Fruit fly (Drosophila melanogaster) whole organism, prepupa: ENCODE data around the gene CG16721.

Source experiments
- CG10631 ChIP-seq: fragments of 200-800 bp; sonication (Bioruptor generic); optimal IDR thresholded peaks from 2 replicates; lab custom pipeline; 2016; ENCODE audit warnings: missing biosample characterization, missing genetic modification characterization
- CG11762 ChIP-seq: fragments of 200-800 bp; sonication (Bioruptor generic); optimal IDR thresholded peaks from 3 replicates; lab custom pipeline; 2016; ENCODE audit warnings: missing biosample characterization, missing genetic modification characterization; ENCODE audit not compliant: insufficient read depth
- CG11902 ChIP-seq: fragments of 200-800 bp; sonication (Bioruptor generic); optimal IDR thresholded peaks from 3 replicates; lab custom pipeline; 2016; ENCODE audit warnings: missing biosample characterization, missing genetic modification characterization
- CG1621 ChIP-seq: fragments of 200-800 bp; sonication (Bioruptor generic); optimal IDR thresholded peaks from 3 replicates; lab custom pipeline; 2018; ENCODE audit warnings: missing biosample characterization, mild to moderate bottlenecking, missing genetic modification characterization
- CG3032 ChIP-seq: fragments of 200-800 bp; optimal IDR thresholded peaks from 2 replicates; lab custom pipeline; 2019; ENCODE audit warnings: missing biosample characterization, mild to moderate bottlenecking, missing genetic modification characterization, moderate library complexity
- CG32006 ChIP-seq: fragments of 200-800 bp; sonication (Bioruptor generic); optimal IDR thresholded peaks from 3 replicates; lab custom pipeline; 2017; ENCODE audit warnings: missing biosample characterization, mild to moderate bottlenecking, missing genetic modification characterization
- CG4318 ChIP-seq: fragments of 200-800 bp; sonication (Bioruptor generic); optimal IDR thresholded peaks from 3 replicates; lab custom pipeline; 2017; ENCODE audit warnings: missing biosample characterization, mild to moderate bottlenecking, missing genetic modification characterization
- CG6163 ChIP-seq: fragments of 200-800 bp; sonication (Bioruptor generic); IDR thresholded peaks from 3 replicates; pipeline ENCODE4 v1.3.6; 2022; ENCODE audit warnings: missing biosample characterization, missing genetic modification characterization
- CG6854 ChIP-seq: fragments of 200-800 bp; sonication (Bioruptor generic); optimal IDR thresholded peaks from 2 replicates; lab custom pipeline; 2017; ENCODE audit warnings: missing biosample characterization, mild to moderate bottlenecking, missing genetic modification characterization
- CG7368 ChIP-seq: fragments of 200-800 bp; sonication (Bioruptor generic); optimal IDR thresholded peaks from 3 replicates; lab custom pipeline; 2016; ENCODE audit warnings: missing biosample characterization, missing genetic modification characterization
- CG8319 ChIP-seq: fragments of 200-800 bp; sonication (Bioruptor generic); optimal IDR thresholded peaks from 3 replicates; lab custom pipeline; 2016; ENCODE audit warnings: missing biosample characterization, missing genetic modification characterization
- CG8632 ChIP-seq: fragments of 200-800 bp; sonication (Bioruptor generic); optimal IDR thresholded peaks from 3 replicates; lab custom pipeline; 2016; ENCODE audit warnings: missing biosample characterization, missing genetic modification characterization
- CG9139 ChIP-seq: fragments of 200-800 bp; sonication (Bioruptor generic); optimal IDR thresholded peaks from 3 replicates; lab custom pipeline; 2017; ENCODE audit warnings: missing biosample characterization, mild to moderate bottlenecking, missing genetic modification characterization
- Eip75B ChIP-seq: fragments of 200-800 bp; sonication (Bioruptor generic); optimal IDR thresholded peaks from 3 replicates; lab custom pipeline; 2016; ENCODE audit warnings: missing biosample characterization, missing genetic modification characterization
- Eip78C ChIP-seq: fragments of 200-800 bp; sonication (Bioruptor generic); peaks from one replicate; lab custom pipeline; 2016; ENCODE audit warnings: missing biosample characterization, missing genetic modification characterization
- Eip93F ChIP-seq: fragments of 200-800 bp; sonication (Bioruptor generic); optimal IDR thresholded peaks from 2 replicates; lab custom pipeline; 2016; ENCODE audit warnings: missing biosample characterization, mild to moderate bottlenecking, missing genetic modification characterization
- Ets96B ChIP-seq: fragments of 200-800 bp; optimal IDR thresholded peaks from 2 replicates; lab custom pipeline; 2019; ENCODE audit warnings: missing biosample characterization, mild to moderate bottlenecking, missing genetic modification characterization, moderate library complexity
- Gug ChIP-seq: fragments of 200-800 bp; sonication (Bioruptor generic); IDR thresholded peaks from 2 replicates; pipeline ENCODE4 v1.3.6; 2022; ENCODE audit warnings: missing biosample characterization, missing genetic modification characterization
- Hr38 ChIP-seq: sonication (Bioruptor generic); optimal IDR thresholded peaks from 2 replicates; lab custom pipeline; 2016; ENCODE audit warnings: missing biosample characterization, missing genetic modification characterization
- Hr39 ChIP-seq: fragments of 200-800 bp; sonication (Bioruptor generic); optimal IDR thresholded peaks from 2 replicates; lab custom pipeline; 2016; ENCODE audit warnings: missing biosample characterization, missing genetic modification characterization
- Hr4 ChIP-seq: fragments of 200-800 bp; sonication (Bioruptor generic); optimal IDR thresholded peaks from 3 replicates; lab custom pipeline; 2016; ENCODE audit warnings: missing biosample characterization, missing genetic modification characterization
- Lpt ChIP-seq: fragments of 200-800 bp; sonication (Bioruptor generic); optimal IDR thresholded peaks from 3 replicates; lab custom pipeline; 2016; ENCODE audit warnings: missing biosample characterization, missing genetic modification characterization
- OdsH ChIP-seq: fragments of 200-800 bp; sonication (Bioruptor generic); optimal IDR thresholded peaks from 3 replicates; lab custom pipeline; 2016; ENCODE audit warnings: missing biosample characterization, missing genetic modification characterization
- Smox ChIP-seq: fragments of 200-800 bp; sonication (Bioruptor generic); optimal IDR thresholded peaks from 3 replicates; lab custom pipeline; 2016; ENCODE audit warnings: missing biosample characterization, missing genetic modification characterization
- achi ChIP-seq: fragments of 200-800 bp; sonication (Bioruptor generic); optimal IDR thresholded peaks from 3 replicates; lab custom pipeline; 2016; ENCODE audit warnings: missing biosample characterization, missing genetic modification characterization
- acj6 ChIP-seq: fragments of 200-800 bp; sonication (Bioruptor generic); optimal IDR thresholded peaks from 3 replicates; lab custom pipeline; 2016; ENCODE audit warnings: missing biosample characterization, missing genetic modification characterization
- cyc ChIP-seq: fragments of 200-800 bp; sonication (Bioruptor generic); optimal IDR thresholded peaks from 3 replicates; lab custom pipeline; 2016; ENCODE audit warnings: missing biosample characterization, missing genetic modification characterization
- dsx ChIP-seq: fragments of 200-800 bp; optimal IDR thresholded peaks from 3 replicates; lab custom pipeline; 2019; ENCODE audit warnings: missing biosample characterization, mild to moderate bottlenecking, missing genetic modification characterization, moderate library complexity; ENCODE audit not compliant: poor library complexity, severe bottlenecking
- eg ChIP-seq: fragments of 200-800 bp; sonication (Bioruptor generic); IDR thresholded peaks from 3 replicates; pipeline ENCODE4 v1.3.6; 2022; ENCODE audit warnings: missing biosample characterization, missing genetic modification characterization
- esn ChIP-seq: fragments of 200-800 bp; sonication (Bioruptor generic); optimal IDR thresholded peaks from 2 replicates; lab custom pipeline; 2016; ENCODE audit warnings: missing biosample characterization, mild to moderate bottlenecking, missing genetic modification characterization, moderate library complexity
- fd85E ChIP-seq: fragments of 200-800 bp; sonication (Bioruptor generic); optimal IDR thresholded peaks from 3 replicates; lab custom pipeline; 2016; ENCODE audit warnings: missing biosample characterization, missing genetic modification characterization
- net ChIP-seq: fragments of 200-800 bp; sonication (Bioruptor generic); optimal IDR thresholded peaks from 3 replicates; lab custom pipeline; 2016; ENCODE audit warnings: missing biosample characterization, missing genetic modification characterization
- pdm3 ChIP-seq: fragments of 200-800 bp; sonication (Bioruptor generic); optimal IDR thresholded peaks from 3 replicates; lab custom pipeline; 2016; ENCODE audit warnings: missing biosample characterization, missing genetic modification characterization
- ss ChIP-seq, 2 experiments: fragments of 200-800 bp; sonication (Bioruptor generic); optimal IDR thresholded peaks; 2 replicates in 1 of 2; 3 replicates in 1 of 2; lab custom pipeline; 2017 to 2018; ENCODE audit warnings: mild to moderate bottlenecking in 2 of 2, missing biosample characterization in 2 of 2, missing genetic modification characterization in 2 of 2, moderate library complexity in 1 of 2
- svp ChIP-seq: fragments of 200-800 bp; sonication (Bioruptor generic); peaks from one replicate; lab custom pipeline; 2016; ENCODE audit warnings: missing biosample characterization, missing genetic modification characterization
- topi ChIP-seq: fragments of 200-800 bp; sonication (Bioruptor generic); optimal IDR thresholded peaks from 3 replicates; lab custom pipeline; 2016; ENCODE audit warnings: missing biosample characterization, missing genetic modification characterization
- vri ChIP-seq: fragments of 200-800 bp; sonication (Bioruptor generic); optimal IDR thresholded peaks from 3 replicates; lab custom pipeline; 2016; ENCODE audit warnings: missing biosample characterization, mild to moderate bottlenecking, missing genetic modification characterization

Gene CG16721

dm6 chrX:5901628-5902213 is 22.1 kb downstream of the CG16721 start (continued):
- peak; percentile 12 for TF ChIP-seq Lpt (GFP tag; lab: Kevin White, UChicago)
- no peak for TF ChIP-seq pdm3 (GFP tag; lab: Kevin White, UChicago)
- TF ChIP-seq CG11902 (GFP tag; lab: Kevin White, UChicago), result no peak
- TF ChIP-seq Eip93F (GFP tag; lab: Kevin White, UChicago), result no peak
- peak; percentile 67 for TF ChIP-seq CG9139 (GFP tag; lab: Kevin White, UChicago)
- TF ChIP-seq CG8632 (GFP tag; lab: Kevin White, UChicago), result peak; percentile 20
- peak; percentile 40 for TF ChIP-seq Eip75B (GFP tag; lab: Kevin White, UChicago)
- peak; percentile 43 for TF ChIP-seq CG1621 (tag; lab: Kevin White, UChicago)
- no peak for TF ChIP-seq CG10631 (GFP tag; lab: Kevin White, UChicago)
- peak; percentile 47 for TF ChIP-seq esn (GFP tag; lab: Kevin White, UChicago)
- peak; percentile 73 for TF ChIP-seq vri (GFP tag; lab: Kevin White, UChicago)
- peak; percentile 25 for TF ChIP-seq CG7368 (GFP tag; lab: Kevin White, UChicago)
- TF ChIP-seq CG6163 (GFP tag; lab: Robert Waterston, UW), result no peak; the same call in 2 of the 3 replicates
- TF ChIP-seq svp, result peak; percentile 4
- peak; percentile 76 to 81 for TF ChIP-seq ss (GFP tag; optimal IDR thresholded peaks at IDR 0.05; lab: Kevin White, UChicago)
- TF ChIP-seq Ets96B (tag; lab: Kevin White, UChicago), result peak; percentile 5
- peak; percentile 10 for TF ChIP-seq CG32006 (GFP tag; lab: Kevin White, UChicago)
- peak; percentile 19 for TF ChIP-seq achi
- TF ChIP-seq topi (GFP tag; lab: Kevin White, UChicago), result peak; percentile 29
- TF ChIP-seq net (GFP tag; lab: Kevin White, UChicago), result peak; percentile 48
- TF ChIP-seq Smox (GFP tag; lab: Kevin White, UChicago), result peak; percentile 14
- no peak for TF ChIP-seq CG11762
- no peak for TF ChIP-seq CG4318 (GFP tag; lab: Kevin White, UChicago)
- peak; percentile 36 for TF ChIP-seq dsx (GFP tag; lab: Kevin White, UChicago)
- no peak for TF ChIP-seq Hr4 (GFP tag; lab: Kevin White, UChicago)
- TF ChIP-seq OdsH, result peak; percentile 28
- TF ChIP-seq Eip78C (GFP tag; lab: Kevin White, UChicago), result peak; percentile 81
- TF ChIP-seq acj6, result no peak
- no peak for TF ChIP-seq Hr38 (GFP tag; lab: Kevin White, UChicago)
- TF ChIP-seq CG3032 (tag; lab: Kevin White, UChicago), result no peak
- TF ChIP-seq Gug (GFP tag; lab: Robert Waterston, UW), result no peak
- TF ChIP-seq fd85E (GFP tag; lab: Kevin White, UChicago), result no peak
- peak; percentile 74 for TF ChIP-seq CG6854 (GFP tag; lab: Kevin White, UChicago)
- TF ChIP-seq, all 60 proteins: peak for 36

dm6 chrX:5902701-5903100 is 23.0 kb downstream of the CG16721 start:
- TF ChIP-seq Hr39 (no peak), svp (peak; percentile 68)
- TF ChIP-seq, all 60 proteins: peak for 1

- TF ChIP-seq Eip78C (GFP tag; lab: Kevin White, UChicago) (peak; percentile 60), CG7368 (GFP tag; lab: Kevin White, UChicago) (no peak), cyc (GFP tag; lab: Kevin White, UChicago) (no peak), eg (GFP tag; lab: Robert Waterston, UW) (peak; percentile 5; the same call in 1 of the 3 replicates), CG11902 (GFP tag; lab: Kevin White, UChicago) (no peak), CG8319 (GFP tag; lab: Kevin White, UChicago) (no peak), CG6163 (GFP tag; lab: Robert Waterston, UW) (0 out of 3 replicates have a peak, but pooled peaks have one; percentile 38), vri (GFP tag; lab: Kevin White, UChicago) (peak; percentile 91), Hr39 (no peak), CG3032 (tag; lab: Kevin White, UChicago) (no peak), esn (GFP tag; lab: Kevin White, UChicago) (no peak), svp (peak; percentile 78), CG8632 (GFP tag; lab: Kevin White, UChicago) (no peak)
- TF ChIP-seq, all 60 proteins: peak for 5
Observed at dm6 chrX:5904377-5905085, 24.9 kb downstream of the CG16721 start.
